Fruit fly (Drosophila melanogaster) whole organism, embryonic: ENCODE measurements around the gene borr.
A peak's percentile ranks its signal among the peaks of the same experiment; 100 is the strongest.

Source experiments
- ATbp ChIP-seq: fragments of 200-800 bp; sonication (Bioruptor generic); optimal IDR thresholded peaks from 2 replicates; lab custom pipeline; 2017; ENCODE audit warnings: missing biosample characterization, mild to moderate bottlenecking, missing genetic modification characterization, missing genetic modification reagents
- Atf6 ChIP-seq: fragments of 200-800 bp; sonication (Bioruptor generic); IDR thresholded peaks from 2 replicates; pipeline ENCODE4 v1.3.6; 2022; ENCODE audit warnings: missing biosample characterization, missing genetic modification characterization
- CG11398 ChIP-seq: fragments of 200-800 bp; sonication (Bioruptor generic); optimal IDR thresholded peaks from 2 replicates; lab custom pipeline; 2016; ENCODE audit warnings: missing biosample characterization, missing genetic modification characterization
- CG11696 ChIP-seq: fragments of 200-800 bp; sonication (Bioruptor generic); IDR thresholded peaks from 2 replicates; pipeline ENCODE4 v1.3.6; 2022; ENCODE audit warnings: missing biosample characterization, missing genetic modification characterization
- CG12299 ChIP-seq: fragments of 200-800 bp; sonication (Bioruptor generic); optimal IDR thresholded peaks from 2 replicates; lab custom pipeline; 2018; ENCODE audit warnings: missing biosample characterization, mild to moderate bottlenecking, missing genetic modification characterization
- CG12942 ChIP-seq: fragments of 200-800 bp; sonication (Bioruptor generic); optimal IDR thresholded peaks from 3 replicates; lab custom pipeline; 2016; ENCODE audit warnings: missing biosample characterization, missing genetic modification characterization
- CG13624 ChIP-seq: fragments of 200-800 bp; sonication (Bioruptor generic); optimal IDR thresholded peaks from 2 replicates; lab custom pipeline; 2016; ENCODE audit warnings: missing biosample characterization, missing genetic modification characterization
- CG14860 ChIP-seq: fragments of 200-800 bp; sonication (Bioruptor generic); IDR thresholded peaks from 3 replicates; pipeline ENCODE4 v1.3.6; 2022; ENCODE audit warnings: missing biosample characterization, missing genetic modification characterization; ENCODE audit not compliant: partially characterized antibody
- CG15011 ChIP-seq: fragments of 200-800 bp; sonication (Bioruptor generic); optimal IDR thresholded peaks from 3 replicates; lab custom pipeline; 2018; ENCODE audit warnings: missing biosample characterization, mild to moderate bottlenecking, missing genetic modification characterization
- CG1602 ChIP-seq: fragments of 200-800 bp; sonication (Bioruptor generic); optimal IDR thresholded peaks from 3 replicates; lab custom pipeline; 2016; ENCODE audit warnings: missing biosample characterization, missing genetic modification characterization
- CG17359 ChIP-seq: fragments of 200-800 bp; sonication (Bioruptor generic); optimal IDR thresholded peaks from 3 replicates; lab custom pipeline; 2018; ENCODE audit warnings: missing biosample characterization, mild to moderate bottlenecking, missing genetic modification characterization, moderate library complexity
- CG17912 ChIP-seq: fragments of 200-800 bp; sonication (Bioruptor generic); optimal IDR thresholded peaks from 2 replicates; lab custom pipeline; 2018; ENCODE audit warnings: missing biosample characterization, mild to moderate bottlenecking, missing genetic modification characterization
- CG33557 ChIP-seq: fragments of 200-800 bp; sonication (Bioruptor generic); optimal IDR thresholded peaks from 2 replicates; lab custom pipeline; 2019; ENCODE audit warnings: missing biosample characterization, mild to moderate bottlenecking, missing genetic modification characterization, moderate library complexity
- CG4282 ChIP-seq: fragments of 200-800 bp; sonication (Bioruptor generic); optimal IDR thresholded peaks from 2 replicates; lab custom pipeline; 2016; ENCODE audit warnings: missing biosample characterization, missing genetic modification characterization
- CG6654 ChIP-seq: fragments of 200-800 bp; sonication (Bioruptor generic); optimal IDR thresholded peaks from 2 replicates; lab custom pipeline; 2017; ENCODE audit warnings: missing biosample characterization, mild to moderate bottlenecking, missing genetic modification characterization
- CG7745 ChIP-seq: fragments of 200-800 bp; sonication (Bioruptor generic); optimal IDR thresholded peaks from 2 replicates; lab custom pipeline; 2018; ENCODE audit warnings: missing biosample characterization, mild to moderate bottlenecking, missing genetic modification characterization, moderate library complexity
- CG7839 ChIP-seq: fragments of 200-800 bp; sonication (Bioruptor generic); optimal IDR thresholded peaks from 3 replicates; lab custom pipeline; 2018; ENCODE audit warnings: missing biosample characterization, mild to moderate bottlenecking, missing genetic modification characterization, moderate library complexity
- CG7963 ChIP-seq: fragments of 200-800 bp; sonication (Bioruptor generic); IDR thresholded peaks from 3 replicates; pipeline ENCODE4 v1.3.6; 2022; ENCODE audit warnings: missing biosample characterization, missing genetic modification characterization; ENCODE audit not compliant: partially characterized antibody
- CG9609 ChIP-seq: fragments of 200-800 bp; sonication (Bioruptor generic); optimal IDR thresholded peaks from 3 replicates; lab custom pipeline; 2016; ENCODE audit warnings: missing biosample characterization, missing genetic modification characterization
- CoRest ChIP-seq: fragments of 200-800 bp; sonication (Bioruptor generic); optimal IDR thresholded peaks from 3 replicates; lab custom pipeline; 2018; ENCODE audit warnings: missing biosample characterization, mild to moderate bottlenecking, missing genetic modification characterization, moderate library complexity
- Drgx ChIP-seq: fragments of 200-800 bp; sonication (Bioruptor generic); IDR thresholded peaks from 2 replicates; pipeline ENCODE4 v1.3.6; 2022; ENCODE audit warnings: missing biosample characterization, missing genetic modification characterization
- Neu2 ChIP-seq: fragments of 200-800 bp; sonication (Bioruptor generic); optimal IDR thresholded peaks from 3 replicates; lab custom pipeline; 2016; ENCODE audit warnings: missing biosample characterization, missing genetic modification characterization, borderline replicate concordance
- Rfx ChIP-seq: fragments of 200-800 bp; sonication (Bioruptor generic); IDR thresholded peaks from 2 replicates; pipeline ENCODE4 v1.3.6; 2022; ENCODE audit warnings: missing biosample characterization, missing genetic modification characterization
- Sin3A ChIP-seq: fragments of >200 bp; optimal IDR thresholded peaks from 2 replicates; lab custom pipeline; 2018
- Usf ChIP-seq: fragments of 200-800 bp; sonication (Bioruptor generic); optimal IDR thresholded peaks from 2 replicates; lab custom pipeline; 2017; ENCODE audit warnings: missing genotype, missing biosample characterization, missing genetic modification characterization
- ash1 ChIP-seq: fragments of 200-800 bp; sonication (Bioruptor generic); optimal IDR thresholded peaks from 2 replicates; lab custom pipeline; 2018; ENCODE audit warnings: missing biosample characterization, mild to moderate bottlenecking, missing genetic modification characterization
- br ChIP-seq: fragments of >200 bp; optimal IDR thresholded peaks from 2 replicates; lab custom pipeline; 2017
- dmrt11E ChIP-seq: fragments of 200-800 bp; sonication (Bioruptor generic); optimal IDR thresholded peaks from 3 replicates; lab custom pipeline; 2018; ENCODE audit warnings: missing biosample characterization, mild to moderate bottlenecking, missing genetic modification characterization, moderate library complexity
- en ChIP-seq: fragments of 200-800 bp; sonication (Bioruptor generic); optimal IDR thresholded peaks from 2 replicates; lab custom pipeline; 2016; ENCODE audit warnings: missing biosample characterization, missing genetic modification characterization
- ewg ChIP-seq: fragments of 200-800 bp; sonication (Bioruptor generic); optimal IDR thresholded peaks from 3 replicates; lab custom pipeline; 2017; ENCODE audit warnings: mild to moderate bottlenecking, missing biosample characterization, missing genetic modification reagents, missing genetic modification characterization
- gem ChIP-seq: fragments of 200-800 bp; sonication (Bioruptor generic); optimal IDR thresholded peaks from 2 replicates; lab custom pipeline; 2019; ENCODE audit warnings: missing biosample characterization, mild to moderate bottlenecking, missing genetic modification characterization, moderate library complexity
- gt ChIP-seq: fragments of 200-800 bp; sonication (Bioruptor generic); IDR thresholded peaks from 2 replicates; pipeline ENCODE4 v1.3.6; 2022; ENCODE audit warnings: missing biosample characterization, missing genetic modification characterization
- lilli ChIP-seq: fragments of 200-800 bp; sonication (Bioruptor generic); optimal IDR thresholded peaks from 3 replicates; lab custom pipeline; 2016; ENCODE audit warnings: missing biosample characterization, missing genetic modification characterization
- lmd ChIP-seq: fragments of 200-800 bp; sonication (Bioruptor generic); IDR thresholded peaks from 2 replicates; pipeline ENCODE4 v1.3.6; 2022; ENCODE audit warnings: missing biosample characterization, missing genetic modification characterization
- mam ChIP-seq: fragments of 200-800 bp; sonication (Bioruptor generic); optimal IDR thresholded peaks from 3 replicates; lab custom pipeline; 2016; ENCODE audit warnings: missing biosample characterization, missing genetic modification characterization
- mirr ChIP-seq: fragments of 200-800 bp; sonication (Bioruptor generic); optimal IDR thresholded peaks from 3 replicates; lab custom pipeline; 2018; ENCODE audit warnings: missing biosample characterization, mild to moderate bottlenecking, missing genetic modification characterization
- nau ChIP-seq: fragments of 200-800 bp; sonication (Bioruptor generic); optimal IDR thresholded peaks from 3 replicates; lab custom pipeline; 2017; ENCODE audit warnings: missing biosample characterization, mild to moderate bottlenecking, missing genetic modification characterization, missing genetic modification reagents
- pros ChIP-seq: fragments of 200-800 bp; sonication (Bioruptor generic); optimal IDR thresholded peaks from 3 replicates; lab custom pipeline; 2019; ENCODE audit warnings: missing biosample characterization, mild to moderate bottlenecking, missing genetic modification characterization, moderate library complexity
- rib ChIP-seq: fragments of 200-800 bp; sonication (Bioruptor generic); IDR thresholded peaks from 2 replicates; pipeline ENCODE4 v1.3.6; 2022; ENCODE audit warnings: missing biosample characterization, missing genetic modification characterization
- sc ChIP-seq, 3 experiments: fragments of >200 bp in 2 of 3; fragments of 200-800 bp in 1 of 3; sonication (Bioruptor generic) in 1 of 3; optimal IDR thresholded peaks; 2 replicates in 2 of 3; 3 replicates in 1 of 3; lab custom pipeline; 2017; ENCODE audit warnings: mild to moderate bottlenecking in 1 of 3, missing biosample characterization in 1 of 3, missing genetic modification characterization in 1 of 3, missing genetic modification reagents in 1 of 3
- slp2 ChIP-seq: fragments of 200-800 bp; sonication (Bioruptor generic); optimal IDR thresholded peaks from 2 replicates; lab custom pipeline; 2016; ENCODE audit warnings: missing biosample characterization, missing genetic modification characterization
- tap ChIP-seq: fragments of 200-800 bp; optimal IDR thresholded peaks from 3 replicates; lab custom pipeline; 2019; ENCODE audit warnings: missing biosample characterization, mild to moderate bottlenecking, missing genetic modification characterization, moderate library complexity
- tgo ChIP-seq: fragments of 200-800 bp; sonication (Bioruptor generic); IDR thresholded peaks from 3 replicates; pipeline ENCODE4 v1.3.6; 2022; ENCODE audit warnings: missing biosample characterization, missing genetic modification characterization
- tio ChIP-seq: fragments of 200-800 bp; sonication (Bioruptor generic); optimal IDR thresholded peaks from 2 replicates; lab custom pipeline; 2017; ENCODE audit warnings: missing biosample characterization, missing genetic modification characterization, inconsistent platforms
- toy ChIP-seq: fragments of 200-800 bp; sonication (Bioruptor generic); IDR thresholded peaks from 2 replicates; pipeline ENCODE4 v1.3.6; 2022; ENCODE audit warnings: missing biosample characterization, missing genetic modification characterization
- twi ChIP-seq: fragments of 200-800 bp; optimal IDR thresholded peaks from 2 replicates; lab custom pipeline; 2019; ENCODE audit warnings: missing biosample characterization, mild to moderate bottlenecking, missing genetic modification characterization, moderate library complexity
- unpg ChIP-seq: fragments of 200-800 bp; sonication (Bioruptor generic); optimal IDR thresholded peaks from 3 replicates; lab custom pipeline; 2018; ENCODE audit warnings: missing biosample characterization, mild to moderate bottlenecking, missing genetic modification characterization, moderate library complexity
- wek ChIP-seq: fragments of 200-800 bp; sonication (Bioruptor generic); optimal IDR thresholded peaks from 3 replicates; lab custom pipeline; 2018; ENCODE audit warnings: missing biosample characterization, mild to moderate bottlenecking, missing genetic modification characterization, moderate library complexity
- z ChIP-seq: fragments of 200-800 bp; sonication (Bioruptor generic); IDR thresholded peaks from 3 replicates; pipeline ENCODE4 v1.3.6; 2022; ENCODE audit warnings: missing biosample characterization, missing genetic modification characterization

Gene borr

dm6 chr2L:9210864-9211701, 41.8 kb downstream of the borr start (continued):
- no peak for TF ChIP-seq CG13624 (GFP tag; lab: Kevin White, UChicago)
- TF ChIP-seq Drgx (GFP tag; lab: Robert Waterston, UW) = peak; percentile 81
- TF ChIP-seq Neu2 (GFP tag; lab: Kevin White, UChicago) = no peak
- TF ChIP-seq ash1 (GFP tag; lab: Kevin White, UChicago) = no peak
- no peak for TF ChIP-seq mirr
- no peak for TF ChIP-seq CG7745 (tag; lab: Kevin White, UChicago)
- TF ChIP-seq tio (GFP tag; lab: Kevin White, UChicago) = peak; percentile 65
- no peak for TF ChIP-seq rib (GFP tag; lab: Robert Waterston, UW)
- no peak for TF ChIP-seq en (GFP tag; lab: Kevin White, UChicago)
- TF ChIP-seq nau = peak; percentile 46
- TF ChIP-seq tgo = peak; percentile 75; the same call in 2 of the 3 replicates
- peak; percentile 77 for TF ChIP-seq CG7839 (tag; lab: Kevin White, UChicago)
- TF ChIP-seq lmd (GFP tag; lab: Robert Waterston, UW) = peak; percentile 73
- TF ChIP-seq CoRest = peak; percentile 72
- TF ChIP-seq Rfx = peak; percentile 53; the same call in 1 of the 2 replicates
- TF ChIP-seq tap = peak; percentile 34
- peak; percentile 3 for TF ChIP-seq dmrt11E
- TF ChIP-seq ewg (GFP tag; lab: Kevin White, UChicago) = peak; percentile 50
- TF ChIP-seq ATbp (GFP tag; lab: Kevin White, UChicago) = peak; percentile 77
- 0 out of 2 replicates have a peak, but pooled peaks have one; percentile 11 for TF ChIP-seq CG11696
- TF ChIP-seq CG11398 (GFP tag; lab: Kevin White, UChicago) = no peak
- TF ChIP-seq CG14860 (GFP tag; lab: Robert Waterston, UW) = no peak
- peak; percentile 43 for TF ChIP-seq lilli
- TF ChIP-seq mam (GFP tag; lab: Kevin White, UChicago) = no peak
- no peak for TF ChIP-seq wek (GFP tag; lab: Kevin White, UChicago)
- TF ChIP-seq CG33557 (GFP tag; lab: Kevin White, UChicago) = no peak
- TF ChIP-seq CG4282 (GFP tag; lab: Kevin White, UChicago) = no peak
- no peak for TF ChIP-seq CG6654 (GFP tag; lab: Kevin White, UChicago)
- TF ChIP-seq CG17359 (tag; lab: Kevin White, UChicago) = peak; percentile 64
- no peak for TF ChIP-seq toy (GFP tag; lab: Robert Waterston, UW)
- peak; percentile 72; the same call in 1 of the 2 replicates for TF ChIP-seq Atf6 (GFP tag; lab: Robert Waterston, UW)
- TF ChIP-seq Usf (GFP tag; lab: Kevin White, UChicago) = peak; percentile 3
- TF ChIP-seq CG1602 (GFP tag; lab: Kevin White, UChicago) = peak; percentile 35
- TF ChIP-seq pros (GFP tag; lab: Kevin White, UChicago) = no peak
- TF ChIP-seq Sin3A (lab: Kevin White, UChicago) = no peak
- TF ChIP-seq CG12942 (GFP tag; lab: Kevin White, UChicago) = peak; percentile 29
- no peak for TF ChIP-seq CG7963
- TF ChIP-seq CG15011 = peak; percentile 41
- no peak for TF ChIP-seq gt (GFP tag; lab: Robert Waterston, UW)
- peak; percentile 87 for TF ChIP-seq gem (tag; lab: Kevin White, UChicago)
- no peak for TF ChIP-seq br
- peak; percentile 11 for TF ChIP-seq slp2 (GFP tag; lab: Kevin White, UChicago)
- TF ChIP-seq CG9609 (GFP tag; lab: Kevin White, UChicago) = peak; percentile 4
- no peak for TF ChIP-seq sc (optimal IDR thresholded peaks at IDR 0.05; lab: Kevin White, UChicago)
- peak; percentile 58 for TF ChIP-seq sc (GFP tag; optimal IDR thresholded peaks at IDR 0.05; lab: Kevin White, UChicago)
- TF ChIP-seq twi (tag; lab: Kevin White, UChicago) = no peak
- no peak for TF ChIP-seq z
- no peak for TF ChIP-seq CG17912 (GFP tag; lab: Kevin White, UChicago)
- peak; percentile 31 for TF ChIP-seq CG12299
- peak; percentile 68 for TF ChIP-seq unpg
